Fruit fly (Drosophila melanogaster): ENCODE results near the gene EMC5.

- TF ChIP-seq Dfd (GFP tag; optimal IDR thresholded peaks at IDR 0.05) (no peak), dmrt93B (GFP tag; optimal IDR thresholded peaks at IDR 0.05) (no peak), fru (GFP tag; optimal IDR thresholded peaks at IDR 0.05) (no peak), Hnf4 (GFP tag; optimal IDR thresholded peaks at IDR 0.05) (no peak), GATAd (GFP tag; optimal IDR thresholded peaks at IDR 0.05) (no peak)
These were observed 21.9 kb upstream of the EMC5 start for dm6 chr2L:18965367-18966213.

Data from whole organism, wandering third instar larva.